Fruit fly (Drosophila melanogaster): ENCODE results near the gene CG44532.

Gene CG44532

dm6 chrX:9141219-9141618 is 20.7 kb upstream of the CG44532 start:
- TF ChIP-seq Ptx1 (GFP tag; IDR thresholded peaks at IDR 0.05) (peak; percentile 85), caup (GFP tag; optimal IDR thresholded peaks at IDR 0.05; ENCODE audit: severe bottlenecking) (no peak), CG6689 (GFP tag; IDR thresholded peaks at IDR 0.05) (peak; percentile 82), nmo (GFP tag; optimal IDR thresholded peaks at IDR 0.05) (peak; percentile 74), CG7556 (GFP tag; optimal IDR thresholded peaks at IDR 0.05) (peak; percentile 61), CG6254 (GFP tag; optimal IDR thresholded peaks at IDR 0.05) (peak; percentile 40), CG7372 (GFP tag; IDR thresholded peaks at IDR 0.05) (peak; percentile 72), Hmx (GFP tag; optimal IDR thresholded peaks at IDR 0.05) (no peak), CG6765 (GFP tag; optimal IDR thresholded peaks at IDR 0.05) (peak; percentile 43), kah (GFP tag; optimal IDR thresholded peaks at IDR 0.05) (peak; percentile 18), ERR (GFP tag; optimal IDR thresholded peaks at IDR 0.05) (peak; percentile 17), yki (optimal IDR thresholded peaks at IDR 0.05) (no peak), onecut (GFP tag; IDR thresholded peaks at IDR 0.05) (peak; percentile 82), grn (GFP tag; optimal IDR thresholded peaks at IDR 0.05) (peak; percentile 31), dm (GFP tag; optimal IDR thresholded peaks at IDR 0.05) (peak; percentile 20), CG15011 (GFP tag; optimal IDR thresholded peaks at IDR 0.05) (no peak), Sry-β (GFP tag; optimal IDR thresholded peaks at IDR 0.05) (no peak), CG10959 (GFP tag; IDR thresholded peaks at IDR 0.05) (peak; percentile 83), CG32772 (GFP tag; IDR thresholded peaks at IDR 0.05) (peak; percentile 78), CG9797 (GFP tag; optimal IDR thresholded peaks at IDR 0.05) (no peak), org-1 (GFP tag; optimal IDR thresholded peaks at IDR 0.05) (no peak), amos (GFP tag; IDR thresholded peaks at IDR 0.05; ENCODE audit: partially characterized antibody) (no peak), lilli (GFP tag; optimal IDR thresholded peaks at IDR 0.05) (peak; percentile 68), tap (tag; optimal IDR thresholded peaks at IDR 0.05) (peak; percentile 75), stc (GFP tag; IDR thresholded peaks at IDR 0.05) (peak; percentile 77), CG3847 (GFP tag; IDR thresholded peaks at IDR 0.05) (peak; percentile 76), kni (GFP tag; optimal IDR thresholded peaks at IDR 0.05) (peak; percentile 34), Elba2 (GFP tag; optimal IDR thresholded peaks at IDR 0.05) (no peak), CG8089 (GFP tag; optimal IDR thresholded peaks at IDR 0.05) (peak; percentile 68), CG2199 (GFP tag; IDR thresholded peaks at IDR 0.05) (peak; percentile 87; the same call in 2 of the 3 replicates), Mad (GFP tag; optimal IDR thresholded peaks at IDR 0.05) (peak; percentile 67), CG4617 (GFP tag; optimal IDR thresholded peaks at IDR 0.05; ENCODE audit: borderline replicate concordance) (peak; percentile 22), Atf6 (GFP tag; IDR thresholded peaks at IDR 0.05) (peak; percentile 68), unc-4 (GFP tag; IDR thresholded peaks at IDR 0.05; ENCODE audit: partially characterized antibody) (no peak), Nf-YB (GFP tag; optimal IDR thresholded peaks at IDR 0.05) (peak; percentile 25), zen (tag; optimal IDR thresholded peaks at IDR 0.05) (peak; percentile 59), ftz-f1 (GFP tag; optimal IDR thresholded peaks at IDR 0.05) (no peak), Hmr (GFP tag; optimal IDR thresholded peaks at IDR 0.05) (no peak), croc (GFP tag; conservative IDR thresholded peaks at IDR 0.05) (peak; percentile 75), sna (GFP tag; IDR thresholded peaks at IDR 0.05; ENCODE audit: partially characterized antibody) (no peak), HLH4C (GFP tag; IDR thresholded peaks at IDR 0.05; ENCODE audit: partially characterized antibody) (no peak), CG10209 (GFP tag; optimal IDR thresholded peaks at IDR 0.05) (peak; percentile 72), Sox100B (GFP tag; optimal IDR thresholded peaks at IDR 0.05) (no peak), rib (GFP tag; IDR thresholded peaks at IDR 0.05) (no peak), az2 (GFP tag; optimal IDR thresholded peaks at IDR 0.05) (peak; percentile 75), Eip74EF (GFP tag; optimal IDR thresholded peaks at IDR 0.05) (no peak), CG5180 (GFP tag; optimal IDR thresholded peaks at IDR 0.05) (peak; percentile 71), Fer1 (GFP tag; optimal IDR thresholded peaks at IDR 0.05) (peak; percentile 73), CG4424 (GFP tag; optimal IDR thresholded peaks at IDR 0.05) (peak; percentile 75), gce (GFP tag; IDR thresholded peaks at IDR 0.05) (peak; percentile 64; the same call in 2 of the 3 replicates), CG31224 (GFP tag; IDR thresholded peaks at IDR 0.05) (peak; percentile 62; the same call in 1 of the 2 replicates)
